Fruit fly (Drosophila melanogaster) whole organism, embryonic: ENCODE data around the gene Invadolysin.
A peak's percentile ranks its signal among the peaks of the same experiment; 100 is the strongest.

Experiments
- Asciz ChIP-seq: fragments of 200-800 bp; sonication (Bioruptor generic); optimal IDR thresholded peaks from 2 replicates; lab custom pipeline; 2017; ENCODE audit warnings: missing biosample characterization, mild to moderate bottlenecking, missing genetic modification characterization, missing genetic modification reagents
- CG10274 ChIP-seq: fragments of 200-800 bp; sonication (Bioruptor generic); optimal IDR thresholded peaks from 3 replicates; lab custom pipeline; 2017; ENCODE audit warnings: missing biosample characterization, mild to moderate bottlenecking, missing genetic modification characterization
- CG11456 ChIP-seq: fragments of 200-800 bp; sonication (Bioruptor generic); IDR thresholded peaks from 3 replicates; pipeline ENCODE4 v1.3.6; 2022; ENCODE audit warnings: missing biosample characterization, missing genetic modification characterization
- CG12071 ChIP-seq: fragments of 200-800 bp; sonication (Bioruptor generic); optimal IDR thresholded peaks from 3 replicates; lab custom pipeline; 2018; ENCODE audit warnings: missing biosample characterization, mild to moderate bottlenecking, missing genetic modification characterization
- CG12659 ChIP-seq: fragments of 200-800 bp; sonication (Bioruptor generic); optimal IDR thresholded peaks from 3 replicates; lab custom pipeline; 2017; ENCODE audit warnings: mild to moderate bottlenecking, missing biosample characterization, missing genetic modification reagents, missing genetic modification characterization
- CG13775 ChIP-seq: fragments of 200-800 bp; sonication (Bioruptor generic); optimal IDR thresholded peaks from 3 replicates; lab custom pipeline; 2017; ENCODE audit warnings: missing biosample characterization, mild to moderate bottlenecking, missing genetic modification characterization
- CG14014 ChIP-seq: fragments of 200-800 bp; sonication (Bioruptor generic); IDR thresholded peaks from 2 replicates; pipeline ENCODE4 v1.3.6; 2022; ENCODE audit warnings: missing biosample characterization, missing genetic modification characterization
- CG14860 ChIP-seq: fragments of 200-800 bp; sonication (Bioruptor generic); IDR thresholded peaks from 3 replicates; pipeline ENCODE4 v1.3.6; 2022; ENCODE audit warnings: missing biosample characterization, missing genetic modification characterization; ENCODE audit not compliant: partially characterized antibody
- CG16813 ChIP-seq: fragments of 200-800 bp; sonication (Bioruptor generic); IDR thresholded peaks from 3 replicates; pipeline ENCODE4 v1.3.6; 2022; ENCODE audit warnings: missing biosample characterization, missing genetic modification characterization; ENCODE audit not compliant: partially characterized antibody
- CG16863 ChIP-seq: fragments of 200-800 bp; sonication (Bioruptor generic); optimal IDR thresholded peaks from 3 replicates; lab custom pipeline; 2016; ENCODE audit warnings: missing biosample characterization, missing genetic modification characterization
- CG2199 ChIP-seq: fragments of 200-800 bp; sonication (Bioruptor generic); IDR thresholded peaks from 3 replicates; pipeline ENCODE4 v1.3.6; 2022; ENCODE audit warnings: missing biosample characterization, missing genetic modification characterization
- CG31365 ChIP-seq: fragments of 200-800 bp; sonication (Bioruptor generic); optimal IDR thresholded peaks from 2 replicates; lab custom pipeline; 2018; ENCODE audit warnings: missing biosample characterization, mild to moderate bottlenecking, missing genetic modification characterization
- CG3163 ChIP-seq: fragments of 200-800 bp; sonication (Bioruptor generic); optimal IDR thresholded peaks from 3 replicates; lab custom pipeline; 2016; ENCODE audit warnings: missing biosample characterization, missing genetic modification characterization
- CG4820 ChIP-seq: fragments of 200-800 bp; sonication (Bioruptor generic); optimal IDR thresholded peaks from 3 replicates; lab custom pipeline; 2016; ENCODE audit warnings: missing biosample characterization, missing genetic modification characterization
- CG5245 ChIP-seq: fragments of 200-800 bp; sonication (Bioruptor generic); optimal IDR thresholded peaks from 3 replicates; lab custom pipeline; 2016; ENCODE audit warnings: missing biosample characterization, missing genetic modification characterization
- CG5953 ChIP-seq: fragments of 200-800 bp; sonication (Bioruptor generic); IDR thresholded peaks from 2 replicates; pipeline ENCODE4 v1.3.6; 2022; ENCODE audit warnings: missing biosample characterization, missing genetic modification characterization
- CG6272 ChIP-seq: fragments of 200-800 bp; sonication (Bioruptor generic); IDR thresholded peaks from 2 replicates; pipeline ENCODE4 v1.3.6; 2022; ENCODE audit warnings: missing biosample characterization, missing genetic modification characterization
- CG6854 ChIP-seq: fragments of 200-800 bp; sonication (Bioruptor generic); optimal IDR thresholded peaks from 3 replicates; lab custom pipeline; 2017; ENCODE audit warnings: missing biosample characterization, mild to moderate bottlenecking, missing genetic modification characterization
- CG7357 ChIP-seq: fragments of 200-800 bp; sonication (Bioruptor generic); IDR thresholded peaks from 3 replicates; pipeline ENCODE4 v1.3.6; 2022; ENCODE audit warnings: missing biosample characterization, missing genetic modification characterization
- CG8478 ChIP-seq: fragments of >200 bp; optimal IDR thresholded peaks from 2 replicates; lab custom pipeline; 2018
- CG8944 ChIP-seq: fragments of 200-800 bp; sonication (Bioruptor generic); optimal IDR thresholded peaks from 3 replicates; lab custom pipeline; 2016; ENCODE audit warnings: missing biosample characterization, missing genetic modification characterization
- CG9876 ChIP-seq: fragments of 200-800 bp; sonication (Bioruptor generic); optimal IDR thresholded peaks from 2 replicates; lab custom pipeline; 2016; ENCODE audit warnings: missing biosample characterization, missing genetic modification characterization
- Elba2 ChIP-seq: fragments of 200-800 bp; sonication (Bioruptor generic); optimal IDR thresholded peaks from 3 replicates; lab custom pipeline; 2016; ENCODE audit warnings: missing biosample characterization, missing genetic modification characterization
- Ets65A ChIP-seq: fragments of 200-800 bp; sonication (Bioruptor generic); peaks from one replicate; lab custom pipeline; 2016; ENCODE audit warnings: missing biosample characterization, missing genetic modification characterization
- Ets97D ChIP-seq: fragments of 200-800 bp; sonication (Bioruptor generic); optimal IDR thresholded peaks from 3 replicates; lab custom pipeline; 2016; ENCODE audit warnings: missing biosample characterization, missing genetic modification characterization
- Fer2 ChIP-seq: fragments of 200-800 bp; sonication (Bioruptor generic); optimal IDR thresholded peaks from 2 replicates; lab custom pipeline; 2018; ENCODE audit warnings: missing biosample characterization, mild to moderate bottlenecking, missing genetic modification characterization, moderate library complexity
- HHEX ChIP-seq: fragments of 200-800 bp; sonication (Bioruptor generic); optimal IDR thresholded peaks from 3 replicates; lab custom pipeline; 2017; ENCODE audit warnings: missing biosample characterization, mild to moderate bottlenecking, missing genetic modification characterization, missing genetic modification reagents
- HmgZ ChIP-seq: fragments of 200-800 bp; sonication (Bioruptor generic); optimal IDR thresholded peaks from 2 replicates; lab custom pipeline; 2018; ENCODE audit warnings: missing biosample characterization, mild to moderate bottlenecking, missing genetic modification characterization
- Jarid2 ChIP-seq: fragments of 200-800 bp; sonication (Bioruptor generic); optimal IDR thresholded peaks from 3 replicates; lab custom pipeline; 2017; ENCODE audit warnings: mild to moderate bottlenecking, missing biosample characterization, missing genetic modification reagents, missing genetic modification characterization
- Max ChIP-seq: fragments of 200-800 bp; sonication (Bioruptor generic); optimal IDR thresholded peaks from 2 replicates; lab custom pipeline; 2016; ENCODE audit warnings: missing biosample characterization, mild to moderate bottlenecking, missing genetic modification characterization
- Usf ChIP-seq: fragments of 200-800 bp; sonication (Bioruptor generic); optimal IDR thresholded peaks from 2 replicates; lab custom pipeline; 2017; ENCODE audit warnings: missing genotype, missing biosample characterization, missing genetic modification characterization
- ac ChIP-seq: fragments of 200-800 bp; sonication (Bioruptor generic); optimal IDR thresholded peaks from 3 replicates; lab custom pipeline; 2017; ENCODE audit warnings: missing biosample characterization, mild to moderate bottlenecking, missing genetic modification characterization
- bigmax ChIP-seq: fragments of 200-800 bp; sonication (Bioruptor generic); optimal IDR thresholded peaks from 2 replicates; lab custom pipeline; 2018; ENCODE audit warnings: missing biosample characterization, mild to moderate bottlenecking, missing genetic modification characterization
- br ChIP-seq: fragments of >200 bp; optimal IDR thresholded peaks from 2 replicates; lab custom pipeline; 2017
- cas ChIP-seq: fragments of 200-800 bp; sonication (Bioruptor generic); IDR thresholded peaks from 2 replicates; pipeline ENCODE4 v1.3.6; 2022; ENCODE audit warnings: missing biosample characterization, missing genetic modification characterization
- chm ChIP-seq: fragments of 200-800 bp; sonication (Bioruptor generic); IDR thresholded peaks from 2 replicates; pipeline ENCODE4 v1.3.6; 2022; ENCODE audit warnings: missing biosample characterization, missing genetic modification characterization
- croc ChIP-seq: fragments of 200-800 bp; sonication (Bioruptor generic); conservative IDR thresholded peaks from 3 replicates; pipeline ENCODE4 v1.3.6; 2022; ENCODE audit warnings: missing biosample characterization, missing genetic modification characterization
- cwo ChIP-seq: fragments of 200-800 bp; sonication (Bioruptor generic); optimal IDR thresholded peaks from 3 replicates; lab custom pipeline; 2017; ENCODE audit warnings: missing biosample characterization, missing genetic modification characterization, mild to moderate bottlenecking, moderate library complexity, missing genetic modification reagents
- dmrt11E ChIP-seq: fragments of 200-800 bp; sonication (Bioruptor generic); optimal IDR thresholded peaks from 3 replicates; lab custom pipeline; 2018; ENCODE audit warnings: missing biosample characterization, mild to moderate bottlenecking, missing genetic modification characterization, moderate library complexity
- eve ChIP-seq, 2 experiments: fragments of >200 bp; optimal IDR thresholded peaks; 2 replicates each; lab custom pipeline; 2017; ENCODE audit warnings: missing biosample characterization in 2 of 2, missing genetic modification characterization in 2 of 2
- gcm ChIP-seq: fragments of 200-800 bp; sonication (Bioruptor generic); optimal IDR thresholded peaks from 2 replicates; lab custom pipeline; 2019; ENCODE audit warnings: missing biosample characterization, mild to moderate bottlenecking, missing genetic modification characterization, moderate library complexity
- grau ChIP-seq: fragments of 200-800 bp; optimal IDR thresholded peaks from 3 replicates; lab custom pipeline; 2019; ENCODE audit warnings: missing biosample characterization, mild to moderate bottlenecking, missing genetic modification characterization, moderate library complexity
- h ChIP-seq: fragments of >200 bp; optimal IDR thresholded peaks from 2 replicates; lab custom pipeline; 2017
- lbe ChIP-seq: fragments of 200-800 bp; sonication (Bioruptor generic); optimal IDR thresholded peaks from 2 replicates; lab custom pipeline; 2016; ENCODE audit warnings: missing biosample characterization, mild to moderate bottlenecking, missing genetic modification characterization
- onecut ChIP-seq: fragments of 200-800 bp; sonication (Bioruptor generic); IDR thresholded peaks from 2 replicates; pipeline ENCODE4 v1.3.6; 2022; ENCODE audit warnings: missing biosample characterization, missing genetic modification characterization
- pfk ChIP-seq: fragments of 200-800 bp; sonication (Bioruptor generic); optimal IDR thresholded peaks from 2 replicates; lab custom pipeline; 2018; ENCODE audit warnings: missing biosample characterization, mild to moderate bottlenecking, missing genetic modification characterization, moderate library complexity
- pnt ChIP-seq: fragments of 200-800 bp; sonication (Bioruptor generic); optimal IDR thresholded peaks from 3 replicates; lab custom pipeline; 2016; ENCODE audit warnings: missing biosample characterization, missing genetic modification characterization
- tx ChIP-seq: fragments of 200-800 bp; sonication (Bioruptor generic); optimal IDR thresholded peaks from 2 replicates; lab custom pipeline; 2016; ENCODE audit warnings: missing biosample characterization, missing genetic modification characterization
- wek ChIP-seq: fragments of 200-800 bp; sonication (Bioruptor generic); optimal IDR thresholded peaks from 3 replicates; lab custom pipeline; 2018; ENCODE audit warnings: missing biosample characterization, mild to moderate bottlenecking, missing genetic modification characterization, moderate library complexity
- zen2 ChIP-seq: fragments of 200-800 bp; sonication (Bioruptor generic); IDR thresholded peaks from 3 replicates; pipeline ENCODE4 v1.3.6; 2022; ENCODE audit warnings: missing biosample characterization, missing genetic modification characterization; ENCODE audit not compliant: partially characterized antibody

Gene Invadolysin

dm6 chr3R:10144103-10144998, at the start of gene Invadolysin, which contains the start of gene TAF1B (continued):
- no peak for TF ChIP-seq Usf (GFP tag; lab: Kevin White, UChicago)
- no peak for TF ChIP-seq h (lab: Kevin White, UChicago)
- TF ChIP-seq CG2199 = no peak
- peak in 1 of 2 experiments; percentile 74 for TF ChIP-seq eve (GFP tag; optimal IDR thresholded peaks at IDR 0.05; lab: Kevin White, UChicago)
- no peak for TF ChIP-seq pfk (GFP tag; lab: Kevin White, UChicago)
- peak; percentile 64 for TF ChIP-seq CG6272 (GFP tag; lab: Robert Waterston, UW)
- peak; percentile 31 for TF ChIP-seq CG5245 (GFP tag; lab: Kevin White, UChicago)
- peak; percentile 78 for TF ChIP-seq lbe
- TF ChIP-seq onecut (GFP tag; lab: Robert Waterston, UW) = peak; percentile 26; the same call in 1 of the 2 replicates
- no peak for TF ChIP-seq CG16863 (GFP tag; lab: Kevin White, UChicago)
- TF ChIP-seq Elba2 = peak; percentile 48
- no peak for TF ChIP-seq croc (GFP tag; lab: Robert Waterston, UW)
- TF ChIP-seq CG5953 = no peak
- peak; percentile 73 for TF ChIP-seq CG14860 (GFP tag; lab: Robert Waterston, UW)
- TF ChIP-seq CG4820 (GFP tag; lab: Kevin White, UChicago) = peak; percentile 11
- no peak for TF ChIP-seq CG8478
- TF ChIP-seq Fer2 (tag; lab: Kevin White, UChicago) = peak; percentile 32
- TF ChIP-seq cas = peak; percentile 45; the same call in 1 of the 2 replicates
- TF ChIP-seq CG10274 = no peak
- peak; percentile 52 for TF ChIP-seq HmgZ (tag; lab: Kevin White, UChicago)
- TF ChIP-seq gcm (GFP tag; lab: Kevin White, UChicago) = no peak
- TF ChIP-seq cwo (GFP tag; lab: Kevin White, UChicago) = no peak
- TF ChIP-seq Max (GFP tag; lab: Kevin White, UChicago) = peak; percentile 39
- no peak for TF ChIP-seq CG8944 (GFP tag; lab: Kevin White, UChicago)
- peak; percentile 35 for TF ChIP-seq dmrt11E (tag; lab: Kevin White, UChicago)
- TF ChIP-seq CG12659 (GFP tag; lab: Kevin White, UChicago) = peak; percentile 85
- TF ChIP-seq CG9876 (GFP tag; lab: Kevin White, UChicago) = no peak
- TF ChIP-seq CG3163 (GFP tag; lab: Kevin White, UChicago) = peak; percentile 20
- peak; percentile 35 for TF ChIP-seq wek (GFP tag; lab: Kevin White, UChicago)
- no peak for TF ChIP-seq bigmax (GFP tag; lab: Kevin White, UChicago)
- TF ChIP-seq tx (GFP tag; lab: Kevin White, UChicago) = no peak
- peak; percentile 41; the same call in 1 of the 2 replicates for TF ChIP-seq chm (GFP tag; lab: Robert Waterston, UW)
- TF ChIP-seq pnt (GFP tag; lab: Kevin White, UChicago) = no peak
- no peak for TF ChIP-seq HHEX
- TF ChIP-seq CG31365 = peak; percentile 54
- TF ChIP-seq CG7357 (GFP tag; lab: Robert Waterston, UW) = no peak
- TF ChIP-seq zen2 (GFP tag; lab: Robert Waterston, UW) = no peak; the same call in 1 of the 3 replicates
- TF ChIP-seq CG13775 (GFP tag; lab: Kevin White, UChicago) = peak; percentile 62
- no peak for TF ChIP-seq br (lab: Kevin White, UChicago)
- TF ChIP-seq CG11456 (GFP tag; lab: Robert Waterston, UW) = peak; percentile 69; the same call in 2 of the 3 replicates
- peak; percentile 94 for TF ChIP-seq Jarid2 (GFP tag; lab: Kevin White, UChicago)
- no peak for TF ChIP-seq Asciz (GFP tag; lab: Kevin White, UChicago)
- TF ChIP-seq grau = peak; percentile 93
- TF ChIP-seq ac (GFP tag; lab: Kevin White, UChicago) = no peak
- TF ChIP-seq CG12071 (GFP tag; lab: Kevin White, UChicago) = peak; percentile 51
- peak; percentile 48 for TF ChIP-seq CG6854 (GFP tag; lab: Kevin White, UChicago)
- TF ChIP-seq CG14014 (GFP tag; lab: Robert Waterston, UW) = 0 out of 2 replicates have a peak, but pooled peaks have one; percentile 30
- TF ChIP-seq Ets97D (GFP tag; lab: Kevin White, UChicago) = peak; percentile 83
- TF ChIP-seq CG16813 = peak; percentile 91
- peak; percentile 87 for TF ChIP-seq Ets65A (GFP tag; lab: Kevin White, UChicago)
